Worm (Caenorhabditis elegans) whole organism, L1 larva: Measurements from ENCODE around the gene F13C5.1.

ENCODE experiments used
- F16B12.6 ChIP-seq: fragments of 150-350 bp; optimal IDR thresholded peaks from 2 replicates; lab custom pipeline; 2014; ENCODE audit warnings: missing biosample characterization, missing genetic modification characterization
- ceh-82 ChIP-seq, 3 experiments: fragments of 150-350 bp in 1 of 3; sonication (generic microtip) in 2 of 3; optimal IDR thresholded peaks; 2 replicates each; lab custom pipeline; 2014 to 2017; ENCODE audit warnings: missing biosample characterization in 3 of 3, missing genetic modification characterization in 3 of 3
- efl-1 ChIP-seq, 4 experiments: fragments of 150-350 bp; optimal IDR thresholded peaks in 3 of 4; peaks in 1 of 4; 1 replicate in 1 of 4; 2 replicates in 3 of 4; lab custom pipeline; 2014; ENCODE audit warnings: missing biosample characterization in 2 of 4, missing genetic modification characterization in 2 of 4, missing genetic modification reagents in 2 of 4
- egl-27 ChIP-seq, 2 experiments: fragments of 150-350 bp in 1 of 2; sonication (generic microtip); optimal IDR thresholded peaks; 3 replicates each; lab custom pipeline; 2017 to 2018; ENCODE audit warnings: missing biosample characterization in 2 of 2, missing genetic modification characterization in 2 of 2, missing genetic modification reagents in 2 of 2
- fos-1 ChIP-seq: fragments of 150-350 bp; optimal IDR thresholded peaks from 2 replicates; lab custom pipeline; 2014; ENCODE audit warnings: missing biosample characterization, missing genetic modification characterization
- nhr-12 ChIP-seq: sonication (generic microtip); optimal IDR thresholded peaks from 2 replicates; lab custom pipeline; 2017; ENCODE audit warnings: missing biosample characterization, missing genetic modification characterization
- skn-1 ChIP-seq: fragments of 150-350 bp; optimal IDR thresholded peaks from 2 replicates; lab custom pipeline; 2014; ENCODE audit warnings: missing biosample characterization, missing genetic modification characterization
- snpc-4 ChIP-seq: fragments of 150-350 bp; optimal IDR thresholded peaks from 2 replicates; lab custom pipeline; 2014; ENCODE audit warnings: missing biosample characterization, missing genetic modification characterization
- tbx-2 ChIP-seq: sonication (generic microtip); optimal IDR thresholded peaks from 2 replicates; lab custom pipeline; 2016; ENCODE audit warnings: missing genetic modification characterization, missing compliant biosample characterization
- unc-130 ChIP-seq: fragments of 150-350 bp; optimal IDR thresholded peaks from 2 replicates; lab custom pipeline; 2017; ENCODE audit warnings: missing biosample characterization, missing genetic modification characterization, inconsistent platforms
- unc-62 ChIP-seq: fragments of 150-350 bp; optimal IDR thresholded peaks from 2 replicates; lab custom pipeline; 2014; ENCODE audit warnings: missing biosample characterization, missing genetic modification reagents, missing genetic modification characterization

ce11 chrX:557195-557594 lies 44.8 kb upstream of the F13C5.1 start, which contains the start of gene hlh-19:
- TF ChIP-seq nhr-12, result no peak
- no peak for TF ChIP-seq snpc-4 (tag; lab: Kevin White, UChicago)
- no peak for TF ChIP-seq unc-130 (tag; lab: Kevin White, UChicago)
- no peak for TF ChIP-seq efl-1 (optimal IDR thresholded peaks at IDR 0.05; lab: Kevin White, UChicago)
- TF ChIP-seq efl-1 (GFP tag; optimal IDR thresholded peaks at IDR 0.05 in 1 of 2; lab: Kevin White, UChicago), result no peak
- TF ChIP-seq egl-27 (tag; optimal IDR thresholded peaks at IDR 0.05; lab: Kevin White, UChicago), result no peak
- no peak for TF ChIP-seq ceh-82 (tag; optimal IDR thresholded peaks at IDR 0.05; lab: Kevin White, UChicago)
- TF ChIP-seq tbx-2 (tag; lab: Kevin White, UChicago), result no peak
- no peak for TF ChIP-seq skn-1 (tag; lab: Kevin White, UChicago)
- no peak for TF ChIP-seq unc-62 (GFP tag; lab: Kevin White, UChicago)
- no peak for TF ChIP-seq fos-1
- no peak for TF ChIP-seq F16B12.6
